Worm (Caenorhabditis elegans): ENCODE measurements around the gene mac-1.
"Not testable (repeated sequence)": the region's sequence is repeated elsewhere in the genome, so short reads cannot be mapped to it uniquely, and the experiment has no call there.

mac-1 gene

ce11 chrII:13316630-13317029 lies 4.1 kb downstream of the mac-1 start:
- no peak for TF ChIP-seq blmp-1 (tag; optimal IDR thresholded peaks at IDR 0.05; ENCODE audit: insufficient read depth)

ce11 chrII:13315637-13316523 lies 4.8 kb downstream of the mac-1 start:
- TF ChIP-seq egl-27 (tag; optimal IDR thresholded peaks at IDR 0.05) (no peak), ceh-82 (tag; optimal IDR thresholded peaks at IDR 0.05) (no peak), lin-13 (GFP tag; optimal IDR thresholded peaks at IDR 0.05) (peak; percentile 19)

ce11 chrII:13310230-13310629 lies 10.5 kb downstream of the mac-1 start:
- no peak for TF ChIP-seq ceh-16 (tag; optimal IDR thresholded peaks at IDR 0.05)
- no peak for TF ChIP-seq alr-1 (tag; optimal IDR thresholded peaks at IDR 0.05)

ce11 chrII:13308990-13309389 lies 11.7 kb downstream of the mac-1 start, which contains the start of gene faxc-2:
Gene faxc-2, plus strand, starts transcription at chrII:13309290.
- not testable (repeated sequence) for TF ChIP-seq C34F6.9, mab-5, ceh-82 (tag; optimal IDR thresholded peaks at IDR 0.05)

- no peak for TF ChIP-seq dmd-4 (tag; optimal IDR thresholded peaks at IDR 0.05)
- TF ChIP-seq C34F6.9 (tag; optimal IDR thresholded peaks at IDR 0.05), result peak; percentile 16
- TF ChIP-seq unc-55 (GFP tag; optimal IDR thresholded peaks at IDR 0.05), result peak; percentile 13
These were observed 16.3 kb downstream of the mac-1 start for ce11 chrII:13304339-13304938.

ce11 chrII:13300590-13300989 lies 20.1 kb downstream of the mac-1 start:
- TF ChIP-seq nhr-11 (tag; optimal IDR thresholded peaks at IDR 0.05) (no peak), nhr-23 (tag; optimal IDR thresholded peaks at IDR 0.05) (no peak), lin-39 (tag; optimal IDR thresholded peaks at IDR 0.05) (no peak), sma-3 (GFP tag; optimal IDR thresholded peaks at IDR 0.05) (no peak), snpc-4 (tag; optimal IDR thresholded peaks at IDR 0.05) (no peak)

- no peak for TF ChIP-seq unc-55 (GFP tag; optimal IDR thresholded peaks at IDR 0.05)
- peak; percentile 12 for TF ChIP-seq gmeb-1 (tag; optimal IDR thresholded peaks at IDR 0.05)
- peak; percentile 56 for TF ChIP-seq sma-9 (GFP tag; optimal IDR thresholded peaks at IDR 0.05)
- TF ChIP-seq sma-9 (tag; optimal IDR thresholded peaks at IDR 0.05), result no peak
- no peak for TF ChIP-seq ztf-11 (tag; optimal IDR thresholded peaks at IDR 0.05)
- TF ChIP-seq fos-1 (tag; optimal IDR thresholded peaks at IDR 0.05), result peak; percentile 87
- TF ChIP-seq crh-2 (tag; optimal IDR thresholded peaks at IDR 0.05), result peak; percentile 28
- no peak for TF ChIP-seq nhr-10 (tag; optimal IDR thresholded peaks at IDR 0.05)
These were observed 21.4 kb downstream of the mac-1 start for ce11 chrII:13299166-13299805.

- TF ChIP-seq elt-3 (tag; optimal IDR thresholded peaks at IDR 0.05) (no peak), lsy-2 (tag; optimal IDR thresholded peaks at IDR 0.05) (no peak), nhr-12 (tag; optimal IDR thresholded peaks at IDR 0.05) (no peak), ztf-11 (tag; optimal IDR thresholded peaks at IDR 0.05) (no peak), ztf-1 (GFP tag; conservative IDR thresholded peaks at IDR 0.05) (no peak), nhr-10 (tag; optimal IDR thresholded peaks at IDR 0.05) (no peak), mdl-1 (tag; optimal IDR thresholded peaks at IDR 0.05) (peak in 1 of 2 experiments; percentile 58), ceh-16 (tag; optimal IDR thresholded peaks at IDR 0.05) (no peak), nhr-237 (tag; optimal IDR thresholded peaks at IDR 0.05) (no peak), ztf-4 (tag; optimal IDR thresholded peaks at IDR 0.05) (no peak), mab-5 (tag; optimal IDR thresholded peaks at IDR 0.05) (no peak), alr-1 (tag; optimal IDR thresholded peaks at IDR 0.05) (no peak), Y55F3AM.14 (GFP tag; optimal IDR thresholded peaks at IDR 0.05) (no peak), R02D3.7 (tag; optimal IDR thresholded peaks at IDR 0.05) (no peak), sem-4 (tag; optimal IDR thresholded peaks at IDR 0.05) (no peak), unc-55 (GFP tag; optimal IDR thresholded peaks at IDR 0.05) (no peak), nhr-77 (tag; optimal IDR thresholded peaks at IDR 0.05) (no peak), unc-39 (tag; optimal IDR thresholded peaks at IDR 0.05) (no peak), aly-2 (tag; optimal IDR thresholded peaks at IDR 0.05) (no peak), nhr-25 (tag; optimal IDR thresholded peaks at IDR 0.05) (no peak), mbf-1 (tag; optimal IDR thresholded peaks at IDR 0.05) (no peak), nhr-11 (tag; optimal IDR thresholded peaks at IDR 0.05) (no peak)
These were observed 22.2 kb downstream of the mac-1 start for ce11 chrII:13298534-13298933.

Data from whole organism, L2 larva.